Fruit fly (Drosophila melanogaster): ENCODE measurements around the gene CG6686.

CG6686 gene

dm6 chr2L:11949917-11950316 lies 37.9 kb downstream of the CG6686 start (continued):
- TF ChIP-seq chif (GFP tag; optimal IDR thresholded peaks at IDR 0.05) (peak; percentile 57 to 72), HLH3B (GFP tag; IDR thresholded peaks at IDR 0.05) (peak; percentile 37; the same call in 1 of the 2 replicates), CG10321 (GFP tag; IDR thresholded peaks at IDR 0.05) (no peak), Sox100B (GFP tag; optimal IDR thresholded peaks at IDR 0.05) (peak; percentile 12), salm (tag; optimal IDR thresholded peaks at IDR 0.05) (no peak), CG1832 (GFP tag; optimal IDR thresholded peaks at IDR 0.05) (no peak), CG11504 (tag; optimal IDR thresholded peaks at IDR 0.05) (peak; percentile 69), sima (GFP tag; optimal IDR thresholded peaks at IDR 0.05) (no peak), eve (GFP tag; optimal IDR thresholded peaks at IDR 0.05) (peak; percentile 30 to 53), CG11723 (GFP tag; optimal IDR thresholded peaks at IDR 0.05) (peak; percentile 3), Nf-YA (GFP tag; IDR thresholded peaks at IDR 0.05) (no peak), Dref (GFP tag; IDR thresholded peaks at IDR 0.05) (no peak), fd96Cb (tag; optimal IDR thresholded peaks at IDR 0.05) (peak; percentile 44), emc (GFP tag; optimal IDR thresholded peaks at IDR 0.05) (no peak), CG15601 (tag; optimal IDR thresholded peaks at IDR 0.05) (no peak), btn (GFP tag; optimal IDR thresholded peaks at IDR 0.05) (no peak), Spps (tag; optimal IDR thresholded peaks at IDR 0.05) (no peak), CG13123 (GFP tag; optimal IDR thresholded peaks at IDR 0.05) (no peak), fru (optimal IDR thresholded peaks at IDR 0.05) (no peak), lola (GFP tag; optimal IDR thresholded peaks at IDR 0.05) (peak in 1 of 3 experiments; percentile 68), Hey (tag; optimal IDR thresholded peaks at IDR 0.05) (no peak), pum (GFP tag; optimal IDR thresholded peaks at IDR 0.05) (peak; percentile 11), kni (GFP tag; optimal IDR thresholded peaks at IDR 0.05) (no peak), sd (tag; optimal IDR thresholded peaks at IDR 0.05) (no peak), Vsx1 (GFP tag; optimal IDR thresholded peaks at IDR 0.05) (no peak), ci (GFP tag; IDR thresholded peaks at IDR 0.05) (peak; percentile 78; the same call in 2 of the 3 replicates), Fer2 (tag; optimal IDR thresholded peaks at IDR 0.05) (no peak), CG7556 (GFP tag; optimal IDR thresholded peaks at IDR 0.05) (no peak), Opbp (GFP tag; IDR thresholded peaks at IDR 0.05; ENCODE audit: partially characterized antibody) (no peak), D19A (tag; optimal IDR thresholded peaks at IDR 0.05) (peak; percentile 36), dysf (GFP tag; IDR thresholded peaks at IDR 0.05) (peak; percentile 62), CG11398 (GFP tag; optimal IDR thresholded peaks at IDR 0.05) (no peak), ftz-f1 (GFP tag; optimal IDR thresholded peaks at IDR 0.05) (no peak), lilli (GFP tag; optimal IDR thresholded peaks at IDR 0.05) (peak; percentile 16), CG8290 (GFP tag; optimal IDR thresholded peaks at IDR 0.05) (peak; percentile 18), CG8290 (tag; optimal IDR thresholded peaks at IDR 0.05) (peak in 1 of 2 experiments; percentile 45), ash1 (GFP tag; optimal IDR thresholded peaks at IDR 0.05) (no peak), bowl (GFP tag; IDR thresholded peaks at IDR 0.05) (no peak), ase (GFP tag; IDR thresholded peaks at IDR 0.05) (0 out of 3 replicates have a peak, but pooled peaks have one; percentile 17), Lim3 (GFP tag; IDR thresholded peaks at IDR 0.05) (no peak), E2f2 (GFP tag; IDR thresholded peaks at IDR 0.05) (no peak), CG7357 (GFP tag; IDR thresholded peaks at IDR 0.05) (no peak), peb (GFP tag; IDR thresholded peaks at IDR 0.05) (no peak), CG13287 (GFP tag; IDR thresholded peaks at IDR 0.05; ENCODE audit: partially characterized antibody) (no peak), stwl (tag; optimal IDR thresholded peaks at IDR 0.05) (no peak), fd102C (GFP tag; optimal IDR thresholded peaks at IDR 0.05) (peak; percentile 22), jing (GFP tag; optimal IDR thresholded peaks at IDR 0.05) (peak; percentile 23), wdn (GFP tag; IDR thresholded peaks at IDR 0.05) (peak; percentile 18; the same call in 1 of the 2 replicates), YL-1 (GFP tag; optimal IDR thresholded peaks at IDR 0.05) (no peak), grn (GFP tag; optimal IDR thresholded peaks at IDR 0.05) (no peak), nerfin-1 (tag; optimal IDR thresholded peaks at IDR 0.05) (no peak), dimm (GFP tag; IDR thresholded peaks at IDR 0.05) (no peak)

Data from whole organism, embryonic.